Fruit fly (Drosophila melanogaster) whole organism, prepupa: ENCODE data around the gene RAF2.

ENCODE experiments used
- CG6792 ChIP-seq: fragments of 200-800 bp; sonication (Bioruptor generic); optimal IDR thresholded peaks from 3 replicates; lab custom pipeline; 2016; ENCODE audit warnings: missing biosample characterization, missing genetic modification characterization
- CG8119 ChIP-seq: fragments of 200-800 bp; sonication (Bioruptor generic); IDR thresholded peaks from 3 replicates; pipeline ENCODE4 v1.3.6; 2022; ENCODE audit warnings: missing biosample characterization, missing genetic modification characterization
- Eip78C ChIP-seq: fragments of 200-800 bp; sonication (Bioruptor generic); peaks from one replicate; lab custom pipeline; 2016; ENCODE audit warnings: missing biosample characterization, missing genetic modification characterization
- Gug ChIP-seq: fragments of 200-800 bp; sonication (Bioruptor generic); IDR thresholded peaks from 2 replicates; pipeline ENCODE4 v1.3.6; 2022; ENCODE audit warnings: missing biosample characterization, missing genetic modification characterization
- OdsH ChIP-seq: fragments of 200-800 bp; sonication (Bioruptor generic); optimal IDR thresholded peaks from 3 replicates; lab custom pipeline; 2016; ENCODE audit warnings: missing biosample characterization, missing genetic modification characterization
- dac ChIP-seq: fragments of 200-800 bp; sonication (Bioruptor generic); optimal IDR thresholded peaks from 2 replicates; lab custom pipeline; 2017; ENCODE audit warnings: missing biosample characterization, mild to moderate bottlenecking, missing genetic modification characterization
- esn ChIP-seq: fragments of 200-800 bp; sonication (Bioruptor generic); optimal IDR thresholded peaks from 2 replicates; lab custom pipeline; 2016; ENCODE audit warnings: missing biosample characterization, mild to moderate bottlenecking, missing genetic modification characterization, moderate library complexity
- fd59A ChIP-seq: fragments of 200-800 bp; sonication (Bioruptor generic); optimal IDR thresholded peaks from 2 replicates; lab custom pipeline; 2017; ENCODE audit warnings: missing biosample characterization, mild to moderate bottlenecking, missing genetic modification characterization, missing genetic modification reagents
- pdm3 ChIP-seq: fragments of 200-800 bp; sonication (Bioruptor generic); optimal IDR thresholded peaks from 3 replicates; lab custom pipeline; 2016; ENCODE audit warnings: missing biosample characterization, missing genetic modification characterization

dm6 chr3L:16364599-16364998 is 21.5 kb upstream of the RAF2 start, which contains the start of gene Cpr72Eb:
- TF ChIP-seq CG8119 (GFP tag; lab: Robert Waterston, UW), result no peak
- no peak for TF ChIP-seq dac (GFP tag; lab: Kevin White, UChicago)
- no peak for TF ChIP-seq Eip78C (GFP tag; lab: Kevin White, UChicago)
- no peak for TF ChIP-seq pdm3 (GFP tag; lab: Kevin White, UChicago)
- TF ChIP-seq OdsH, result no peak
- TF ChIP-seq Gug (GFP tag; lab: Robert Waterston, UW), result no peak
- TF ChIP-seq fd59A (GFP tag; lab: Kevin White, UChicago), result no peak
- no peak for TF ChIP-seq CG6792
- TF ChIP-seq esn (GFP tag; lab: Kevin White, UChicago), result no peak
